Worm (Caenorhabditis elegans) whole organism, L3 larva: Measurements from ENCODE around the gene H13N06.2.

Source experiments
- R02D3.7 ChIP-seq: fragments of 150-350 bp; optimal IDR thresholded peaks from 2 replicates; lab custom pipeline; 2014; ENCODE audit warnings: missing biosample characterization, missing genetic modification characterization
- ama-1 ChIP-seq: fragments of 150-350 bp; optimal IDR thresholded peaks from 2 replicates; lab custom pipeline; 2018
- ceh-28 ChIP-seq: fragments of 150-350 bp; optimal IDR thresholded peaks from 2 replicates; lab custom pipeline; 2014; ENCODE audit warnings: missing biosample characterization, missing genetic modification reagents, missing genetic modification characterization
- ceh-9 ChIP-seq: sonication (generic microtip); optimal IDR thresholded peaks from 2 replicates; lab custom pipeline; 2018; ENCODE audit warnings: missing biosample characterization, missing genetic modification characterization
- egl-5 ChIP-seq: fragments of 150-350 bp; optimal IDR thresholded peaks from 2 replicates; lab custom pipeline; 2017; ENCODE audit warnings: missing biosample characterization, missing genetic modification reagents, missing genetic modification characterization, inconsistent platforms
- elt-2 ChIP-seq: sonication (generic microtip); optimal IDR thresholded peaks from 2 replicates; lab custom pipeline; 2016; ENCODE audit warnings: missing genetic modification reagents, mild to moderate bottlenecking, missing genetic modification characterization, missing compliant biosample characterization
- fos-1 ChIP-seq: fragments of 150-350 bp; optimal IDR thresholded peaks from 2 replicates; lab custom pipeline; 2014; ENCODE audit warnings: missing biosample characterization, missing genetic modification characterization
- hmg-11 ChIP-seq: sonication (generic microtip); optimal IDR thresholded peaks from 2 replicates; lab custom pipeline; 2016; ENCODE audit warnings: missing genetic modification characterization, missing compliant biosample characterization
- lin-15B ChIP-seq: fragments of 150-350 bp; optimal IDR thresholded peaks from 2 replicates; lab custom pipeline; 2014; ENCODE audit warnings: missing biosample characterization, missing genetic modification characterization
- lin-39 ChIP-seq: fragments of 150-350 bp; optimal IDR thresholded peaks from 2 replicates; lab custom pipeline; 2018; ENCODE audit warnings: missing biosample characterization, missing genetic modification reagents, missing genetic modification characterization
- lsy-12 ChIP-seq: sonication (generic microtip); optimal IDR thresholded peaks from 2 replicates; lab custom pipeline; 2016; ENCODE audit warnings: mild to moderate bottlenecking, missing genetic modification characterization, missing compliant biosample characterization
- mdl-1 ChIP-seq: fragments of 150-350 bp; optimal IDR thresholded peaks from 2 replicates; lab custom pipeline; 2014; ENCODE audit warnings: missing biosample characterization, missing genetic modification characterization
- nfya-1 ChIP-seq: sonication (generic microtip); optimal IDR thresholded peaks from 2 replicates; lab custom pipeline; 2017; ENCODE audit warnings: missing genetic modification characterization, mild to moderate bottlenecking, missing compliant biosample characterization, antibody characterized with exemption, moderate library complexity; ENCODE audit not compliant: insufficient read depth
- nhr-11 ChIP-seq: fragments of 150-350 bp; optimal IDR thresholded peaks from 2 replicates; lab custom pipeline; 2014; ENCODE audit warnings: missing biosample characterization, missing genetic modification characterization
- nhr-23 ChIP-seq: fragments of 150-350 bp; optimal IDR thresholded peaks from 2 replicates; lab custom pipeline; 2014; ENCODE audit warnings: missing biosample characterization, missing genetic modification reagents, missing genetic modification characterization
- nhr-25 ChIP-seq: sonication (generic microtip); optimal IDR thresholded peaks from 2 replicates; lab custom pipeline; 2017; ENCODE audit warnings: missing biosample characterization, missing genetic modification characterization
- nhr-28 ChIP-seq: fragments of 150-350 bp; optimal IDR thresholded peaks from 2 replicates; lab custom pipeline; 2014; ENCODE audit warnings: missing biosample characterization, missing genetic modification characterization
- nhr-43 ChIP-seq: sonication (generic microtip); optimal IDR thresholded peaks from 2 replicates; lab custom pipeline; 2016; ENCODE audit warnings: mild to moderate bottlenecking, missing genetic modification characterization, missing compliant biosample characterization; ENCODE audit not compliant: poor library complexity, severe bottlenecking
- nhr-67 ChIP-seq: fragments of 150-350 bp; optimal IDR thresholded peaks from 2 replicates; lab custom pipeline; 2014; ENCODE audit warnings: missing biosample characterization, missing genetic modification characterization
- pha-4 ChIP-seq: fragments of 150-350 bp; optimal IDR thresholded peaks from 2 replicates; lab custom pipeline; 2014; ENCODE audit warnings: missing biosample characterization, missing genetic modification reagents, missing genetic modification characterization
- pqm-1 ChIP-seq: fragments of 150-350 bp; optimal IDR thresholded peaks from 2 replicates; lab custom pipeline; 2017; ENCODE audit warnings: missing biosample characterization, missing genetic modification characterization, inconsistent platforms
- sea-2 ChIP-seq: fragments of 150-350 bp; sonication (generic microtip); optimal IDR thresholded peaks from 4 replicates; lab custom pipeline; 2014; ENCODE audit warnings: missing biosample characterization, missing genetic modification reagents, missing genetic modification characterization
- skn-1 ChIP-seq: fragments of 150-350 bp; optimal IDR thresholded peaks from 2 replicates; lab custom pipeline; 2014; ENCODE audit warnings: missing biosample characterization, missing genetic modification characterization
- snpc-4 ChIP-seq: fragments of 150-350 bp; optimal IDR thresholded peaks from 2 replicates; lab custom pipeline; 2014; ENCODE audit warnings: missing biosample characterization, missing genetic modification characterization
- tbx-2 ChIP-seq: sonication (generic microtip); optimal IDR thresholded peaks from 2 replicates; lab custom pipeline; 2016; ENCODE audit warnings: mild to moderate bottlenecking, missing genetic modification characterization, missing compliant biosample characterization
- zag-1 ChIP-seq: fragments of 150-350 bp; optimal IDR thresholded peaks from 2 replicates; lab custom pipeline; 2014; ENCODE audit warnings: missing biosample characterization, missing genetic modification characterization
- ztf-11 ChIP-seq: fragments of 150-350 bp; optimal IDR thresholded peaks from 2 replicates; lab custom pipeline; 2014; ENCODE audit warnings: missing biosample characterization, missing genetic modification characterization

H13N06.2 gene

ce11 chrX:15492759-15493158, 4.9 kb downstream of the H13N06.2 start (continued):
- peak; percentile 61 for TF ChIP-seq lin-15B
- peak; percentile 83 for TF ChIP-seq lin-39 (tag; lab: Kevin White, UChicago)
- peak; percentile 18 for TF ChIP-seq R02D3.7 (tag; lab: Kevin White, UChicago)
- peak; percentile 67 for TF ChIP-seq ama-1 (lab: Kevin White, UChicago)
- TF ChIP-seq ceh-28, result peak; percentile 34
- TF ChIP-seq sea-2, result no peak
- TF ChIP-seq skn-1, result peak; percentile 52
- peak; percentile 84 for TF ChIP-seq snpc-4

DNA sequence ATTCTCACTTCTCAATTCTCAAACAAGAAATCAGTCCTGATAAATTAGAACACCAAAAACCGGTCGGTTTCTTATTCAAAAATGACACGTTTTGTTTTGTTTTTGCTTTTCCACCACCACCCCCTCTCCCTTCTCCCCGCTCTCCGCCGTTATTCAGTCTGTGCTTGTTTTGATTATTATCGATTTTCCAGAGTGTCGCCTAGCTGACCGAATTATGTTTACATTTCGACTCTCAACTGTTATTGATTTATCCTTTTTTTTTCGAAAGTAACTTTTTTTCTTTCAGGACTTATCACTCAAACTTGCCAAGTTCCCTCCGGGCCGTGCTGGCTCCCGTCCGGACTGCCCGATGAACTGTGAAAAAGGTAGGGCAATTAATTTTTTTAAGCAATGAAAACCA, 5.4 kb downstream of the H13N06.2 start, which contains the start of gene gob-1:
Gene gob-1, plus strand, starts transcription at position 281 of the 400 bp plus-strand sequence.
- no peak for TF ChIP-seq snpc-4
- no peak for TF ChIP-seq egl-5 (tag; lab: Kevin White, UChicago)
- no peak for TF ChIP-seq ama-1 (lab: Kevin White, UChicago)
- no peak for TF ChIP-seq nhr-28 (tag; lab: Kevin White, UChicago)

DNA sequence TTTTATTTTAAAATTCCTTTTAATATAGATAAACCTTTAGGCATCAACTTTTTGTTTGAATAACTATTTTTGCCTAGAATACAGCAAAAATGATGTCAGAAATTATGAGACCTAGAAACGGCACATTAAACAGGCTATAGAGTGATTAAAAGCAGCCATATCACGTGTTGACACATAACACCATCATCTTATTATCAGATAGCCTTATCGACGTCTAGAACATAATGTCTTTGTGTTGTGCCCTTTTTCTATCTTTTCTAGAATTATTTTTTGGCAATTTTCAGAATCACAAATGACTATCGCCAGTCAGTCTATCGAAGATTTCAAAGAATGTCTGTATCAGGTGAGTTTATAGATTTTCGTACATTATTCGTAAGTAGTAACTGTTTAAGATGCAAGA, 6.2 kb downstream of the H13N06.2 start:
- TF ChIP-seq nhr-23 (tag; lab: Kevin White, UChicago) (no peak), elt-2 (peak; percentile 54), ztf-11 (tag; lab: Kevin White, UChicago) (no peak), pqm-1 (tag; lab: Kevin White, UChicago) (peak; percentile 53), nhr-43 (peak; percentile 30)

DNA sequence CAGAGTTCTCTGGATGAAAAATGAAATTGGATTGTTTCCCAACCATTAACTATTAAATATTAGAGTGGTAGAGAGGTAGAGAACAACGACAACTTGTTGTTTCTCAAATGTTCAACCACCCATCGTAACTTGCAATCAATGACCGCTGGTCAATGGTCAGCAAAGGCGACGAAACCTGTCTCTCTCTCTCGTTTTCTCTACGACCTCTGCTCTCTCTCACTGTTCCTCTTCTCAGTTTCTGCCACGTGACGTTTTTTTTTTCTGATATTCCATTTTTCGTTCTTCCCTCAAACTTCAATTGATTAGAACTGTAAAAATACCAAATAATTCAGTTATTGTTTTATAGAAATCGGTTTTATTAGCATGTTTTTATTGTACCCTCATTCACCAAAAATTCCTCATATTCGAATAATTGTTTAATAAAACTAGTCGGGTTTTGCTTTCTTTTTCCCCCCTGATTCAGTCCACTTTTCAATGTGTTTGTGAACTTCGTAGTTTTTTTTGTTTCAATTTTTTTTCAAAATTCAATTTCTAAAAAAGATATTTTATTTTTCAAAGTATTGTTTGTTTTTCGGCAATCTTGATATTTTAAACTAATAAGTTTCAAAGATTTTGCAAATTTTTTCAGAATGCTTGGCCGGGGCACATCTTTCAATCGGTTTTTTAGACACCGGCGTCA, 9.2 kb downstream of the H13N06.2 start, which contains the start of gene suox-1:
Gene suox-1, plus strand, starts transcription at position 629 of the 679 bp plus-strand sequence.
- TF ChIP-seq mdl-1 (peak; percentile 45), lin-39 (tag; lab: Kevin White, UChicago) (peak; percentile 45), pha-4 (tag; lab: Kevin White, UChicago) (peak; percentile 14), fos-1 (tag; lab: Kevin White, UChicago) (no peak), nhr-23 (tag; lab: Kevin White, UChicago) (peak; percentile 73), nhr-25 (tag; lab: Kevin White, UChicago) (peak; percentile 48), nhr-43 (peak; percentile 47), ama-1 (lab: Kevin White, UChicago) (peak; percentile 48), nfya-1 (tag; lab: Kevin White, UChicago) (peak; percentile 36), elt-2 (peak; percentile 16), zag-1 (no peak), pqm-1 (tag; lab: Kevin White, UChicago) (no peak), lsy-12 (tag; lab: Kevin White, UChicago) (peak; percentile 3)

- TF ChIP-seq lin-15B (no peak), ztf-11 (tag; lab: Kevin White, UChicago) (no peak)
These were observed 14.7 kb downstream of the H13N06.2 start, which contains the start of gene H13N06.7 for ce11 chrX:15502455-15503174. Gene H13N06.7 (plus strand): TSS chrX:15503124.

DNA sequence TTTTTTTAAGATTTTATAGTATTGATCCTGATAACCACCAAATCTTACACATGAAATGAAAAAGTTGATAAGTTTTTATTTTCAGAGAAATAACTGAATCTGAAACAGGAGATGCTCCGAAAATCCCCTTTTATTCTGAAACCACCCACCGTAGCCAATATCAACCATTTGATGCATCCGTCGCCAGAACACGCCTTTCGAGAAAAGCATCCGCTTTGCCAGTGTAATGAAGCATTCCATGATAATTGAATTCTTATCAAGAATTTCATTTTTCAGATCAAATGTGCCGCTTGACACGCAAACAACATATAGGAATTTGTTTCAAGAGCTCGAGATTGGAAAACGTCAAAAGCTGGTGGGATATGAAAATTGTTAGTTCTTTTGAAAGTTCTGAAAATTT, 16.9 kb downstream of the H13N06.2 start, which contains the start of gene tbh-1:
Gene tbh-1, minus strand, starts transcription at position 101 of the 400 bp plus-strand sequence.
- TF ChIP-seq nhr-11 (tag; lab: Kevin White, UChicago) (no peak), nhr-28 (tag; lab: Kevin White, UChicago) (no peak), hmg-11 (tag; lab: Kevin White, UChicago) (no peak)

- TF ChIP-seq nhr-67 (tag; lab: Kevin White, UChicago), result no peak
- TF ChIP-seq ceh-9 (tag; lab: Kevin White, UChicago), result no peak
- TF ChIP-seq lin-39 (tag; lab: Kevin White, UChicago), result peak; percentile 59
- peak; percentile 36 for TF ChIP-seq hmg-11 (tag; lab: Kevin White, UChicago)
- TF ChIP-seq pqm-1 (tag; lab: Kevin White, UChicago), result no peak
- no peak for TF ChIP-seq tbx-2 (tag; lab: Kevin White, UChicago)
- TF ChIP-seq ztf-11 (tag; lab: Kevin White, UChicago), result no peak
- TF ChIP-seq lin-15B, result peak; percentile 41
- TF ChIP-seq ceh-28, result peak; percentile 6
These were observed 20.0 kb downstream of the H13N06.2 start, which contains the start of gene zipt-7.2 for ce11 chrX:15507830-15508347. Gene zipt-7.2 (minus strand): TSS chrX:15507880.
